Worm (Caenorhabditis elegans) whole organism, young adult: ENCODE measurements around the gene F18E9.3.

Source experiments
- B0261.1 ChIP-seq: sonication (generic microtip); optimal IDR thresholded peaks from 2 replicates; lab custom pipeline; 2016; ENCODE audit warnings: mild to moderate bottlenecking, missing genetic modification characterization, moderate library complexity, missing compliant biosample characterization
- D2030.7 ChIP-seq: fragments of 200-800 bp; sonication (Bioruptor generic); IDR thresholded peaks from 2 replicates; pipeline ENCODE4 v1.3.6; 2022; ENCODE audit warnings: missing genetic modification reagents, missing genetic modification characterization, missing compliant biosample characterization
- F23B12.7 ChIP-seq: sonication (generic microtip); optimal IDR thresholded peaks from 2 replicates; lab custom pipeline; 2017; ENCODE audit warnings: missing genetic modification characterization, mild to moderate bottlenecking, missing compliant biosample characterization, antibody characterized with exemption, moderate library complexity; ENCODE audit not compliant: insufficient read depth
- F39B2.1 ChIP-seq: fragments of 200-800 bp; sonication (Bioruptor generic); IDR thresholded peaks from 2 replicates; pipeline ENCODE4 v1.3.6; 2022; ENCODE audit warnings: missing genetic modification reagents, missing genetic modification characterization, missing compliant biosample characterization
- F49E8.2 ChIP-seq: sonication (generic microtip); optimal IDR thresholded peaks from 3 replicates; lab custom pipeline; 2017; ENCODE audit warnings: missing genetic modification characterization, mild to moderate bottlenecking, missing compliant biosample characterization, antibody characterized with exemption, moderate library complexity; ENCODE audit not compliant: insufficient read depth
- F55B11.4 ChIP-seq: sonication (generic microtip); optimal IDR thresholded peaks from 2 replicates; lab custom pipeline; 2016; ENCODE audit warnings: missing compliant biosample characterization, missing genetic modification characterization, borderline replicate concordance; ENCODE audit not compliant: insufficient read depth
- F57A8.1 ChIP-seq: fragments of 200-800 bp; sonication (Bioruptor generic); optimal IDR thresholded peaks from 2 replicates; lab custom pipeline; 2018; ENCODE audit warnings: mild to moderate bottlenecking, missing genetic modification characterization, moderate library complexity, missing compliant biosample characterization
- K12H6.12 ChIP-seq: fragments of 200-800 bp; sonication (Bioruptor generic); optimal IDR thresholded peaks from 2 replicates; lab custom pipeline; 2018; ENCODE audit warnings: mild to moderate bottlenecking, missing genetic modification characterization, missing compliant biosample characterization
- Y79H2A.3 ChIP-seq: fragments of 200-800 bp; sonication (Bioruptor generic); conservative IDR thresholded peaks from 2 replicates; pipeline ENCODE4 v1.3.6; 2022; ENCODE audit warnings: missing genetic modification reagents, missing genetic modification characterization, missing compliant biosample characterization
- ZK185.1 ChIP-seq: sonication (generic microtip); optimal IDR thresholded peaks from 2 replicates; lab custom pipeline; 2016; ENCODE audit warnings: mild to moderate bottlenecking, missing genetic modification characterization, missing compliant biosample characterization; ENCODE audit not compliant: poor library complexity, severe bottlenecking
- aptf-2 ChIP-seq: fragments of 200-800 bp; sonication (Bioruptor generic); conservative IDR thresholded peaks from 2 replicates; pipeline ENCODE4 v1.3.6; 2022; ENCODE audit warnings: missing genetic modification reagents, missing genetic modification characterization, missing compliant biosample characterization
- attf-3 ChIP-seq: fragments of 200-800 bp; sonication (Bioruptor generic); conservative IDR thresholded peaks from 2 replicates; pipeline ENCODE4 v1.3.6; 2022; ENCODE audit warnings: missing genetic modification reagents, missing genetic modification characterization, missing compliant biosample characterization
- attf-5 ChIP-seq: fragments of 200-800 bp; sonication (Bioruptor generic); optimal IDR thresholded peaks from 2 replicates; lab custom pipeline; 2018; ENCODE audit warnings: mild to moderate bottlenecking, missing genetic modification characterization, missing compliant biosample characterization
- bed-2 ChIP-seq: fragments of 200-800 bp; sonication (Bioruptor generic); IDR thresholded peaks from 2 replicates; pipeline ENCODE4 v1.3.6; 2022; ENCODE audit warnings: missing genetic modification reagents, missing genetic modification characterization, missing compliant biosample characterization
- cebp-1 ChIP-seq, 2 experiments: fragments of 200-800 bp in 1 of 2; sonication (Bioruptor generic) in 1 of 2; sonication (generic microtip) in 1 of 2; IDR thresholded peaks in 1 of 2; optimal IDR thresholded peaks in 1 of 2; 2 replicates each; pipeline versions ENCODE4 v1.3.6 to Lab custom; 2017 to 2022; ENCODE audit warnings: missing compliant biosample characterization in 2 of 2, missing genetic modification characterization in 2 of 2, mild to moderate bottlenecking in 1 of 2, missing genetic modification reagents in 1 of 2, moderate library complexity in 1 of 2
- ceh-100 ChIP-seq: fragments of 200-800 bp; sonication (Bioruptor generic); IDR thresholded peaks from 2 replicates; pipeline ENCODE4 v1.3.6; 2022; ENCODE audit warnings: missing genetic modification reagents, missing genetic modification characterization, missing compliant biosample characterization
- ceh-40 ChIP-seq: fragments of 200-800 bp; sonication (Bioruptor generic); IDR thresholded peaks from 2 replicates; pipeline ENCODE4 v1.3.6; 2022; ENCODE audit warnings: missing genetic modification characterization, missing compliant biosample characterization
- ceh-58 ChIP-seq: fragments of 200-800 bp; sonication (Bioruptor generic); IDR thresholded peaks from 2 replicates; pipeline ENCODE4 v1.3.6; 2022; ENCODE audit warnings: missing genetic modification characterization, missing compliant biosample characterization
- ceh-79 ChIP-seq: sonication (generic microtip); optimal IDR thresholded peaks from 2 replicates; lab custom pipeline; 2017; ENCODE audit warnings: mild to moderate bottlenecking, missing genetic modification characterization, missing compliant biosample characterization
- ceh-91 ChIP-seq: fragments of 200-800 bp; sonication (Bioruptor generic); IDR thresholded peaks from 2 replicates; pipeline ENCODE4 v1.3.6; 2022; ENCODE audit warnings: missing genetic modification reagents, missing genetic modification characterization, missing compliant biosample characterization
- die-1 ChIP-seq: sonication (generic microtip); optimal IDR thresholded peaks from 2 replicates; lab custom pipeline; 2016; ENCODE audit warnings: missing genotype, mild to moderate bottlenecking, missing genetic modification characterization, missing compliant biosample characterization
- dpff-1 ChIP-seq: sonication (generic microtip); optimal IDR thresholded peaks from 2 replicates; lab custom pipeline; 2017; ENCODE audit warnings: mild to moderate bottlenecking, missing genetic modification characterization, missing compliant biosample characterization
- egl-44 ChIP-seq: fragments of 200-800 bp; sonication (Bioruptor generic); IDR thresholded peaks from 2 replicates; pipeline ENCODE4 v1.3.6; 2022; ENCODE audit warnings: missing genetic modification reagents, missing genetic modification characterization, missing compliant biosample characterization
- hlh-12 ChIP-seq: sonication (generic microtip); optimal IDR thresholded peaks from 2 replicates; lab custom pipeline; 2016; ENCODE audit warnings: missing genetic modification characterization, missing compliant biosample characterization
- hmg-1.2 ChIP-seq: fragments of 200-800 bp; sonication (Bioruptor generic); IDR thresholded peaks from 2 replicates; pipeline ENCODE4 v1.3.6; 2022; ENCODE audit warnings: missing genetic modification reagents, missing genetic modification characterization, missing compliant biosample characterization
- hrde-1 ChIP-seq: sonication (generic microtip); optimal IDR thresholded peaks from 2 replicates; lab custom pipeline; 2016; ENCODE audit warnings: missing genetic modification characterization, mild to moderate bottlenecking, missing compliant biosample characterization, moderate library complexity, missing genotype, missing genetic modification reagents, borderline replicate concordance
- hsf-1 ChIP-seq: fragments of 200-800 bp; sonication (Bioruptor generic); IDR thresholded peaks from 2 replicates; pipeline ENCODE4 v1.3.6; 2022; ENCODE audit warnings: missing genetic modification reagents, missing genetic modification characterization, missing compliant biosample characterization
- lsl-1 ChIP-seq: fragments of 200-800 bp; sonication (Bioruptor generic); optimal IDR thresholded peaks from 2 replicates; lab custom pipeline; 2018; ENCODE audit warnings: mild to moderate bottlenecking, missing genetic modification characterization, moderate library complexity, missing compliant biosample characterization
- madf-10 ChIP-seq: sonication (generic microtip); optimal IDR thresholded peaks from 2 replicates; lab custom pipeline; 2016; ENCODE audit warnings: mild to moderate bottlenecking, missing genetic modification characterization, missing compliant biosample characterization
- madf-8 ChIP-seq: fragments of 200-800 bp; sonication (Bioruptor generic); conservative IDR thresholded peaks from 2 replicates; pipeline ENCODE4 v1.3.6; 2022; ENCODE audit warnings: missing genetic modification reagents, missing genetic modification characterization, missing compliant biosample characterization
- mel-28 ChIP-seq: sonication (generic microtip); optimal IDR thresholded peaks from 2 replicates; lab custom pipeline; 2016; ENCODE audit warnings: borderline replicate concordance, mild to moderate bottlenecking, missing genetic modification characterization, missing compliant biosample characterization
- nfyb-1 ChIP-seq: fragments of 200-800 bp; sonication (Bioruptor generic); IDR thresholded peaks from 2 replicates; pipeline ENCODE4 v1.3.6; 2022; ENCODE audit warnings: missing genetic modification reagents, missing genetic modification characterization, missing compliant biosample characterization
- nhr-27 ChIP-seq: fragments of 200-800 bp; sonication (Bioruptor generic); optimal IDR thresholded peaks from 2 replicates; lab custom pipeline; 2018; ENCODE audit warnings: mild to moderate bottlenecking, missing genetic modification characterization, moderate library complexity, missing compliant biosample characterization
- pha-4 ChIP-seq: fragments of 150-350 bp; sonication (generic microtip); optimal IDR thresholded peaks from 2 replicates; lab custom pipeline; 2014; ENCODE audit warnings: missing biosample characterization, missing genetic modification reagents, missing genetic modification characterization
- repo-1 ChIP-seq: sonication (generic microtip); optimal IDR thresholded peaks from 2 replicates; lab custom pipeline; 2017; ENCODE audit warnings: mild to moderate bottlenecking, missing genetic modification characterization, missing compliant biosample characterization
- rpc-1 ChIP-seq, 2 experiments: fragments of 150-350 bp in 1 of 2; sonication (generic microtip) in 1 of 2; optimal IDR thresholded peaks; 2 replicates each; lab custom pipeline; 2014 to 2018; ENCODE audit warnings: missing biosample characterization in 1 of 2, missing genetic modification characterization in 1 of 2, missing genetic modification reagents in 1 of 2, missing genotype in 1 of 2
- snpc-4 ChIP-seq, 5 experiments: fragments of 150-350 bp in 1 of 5; sonication (generic microtip) in 4 of 5; optimal IDR thresholded peaks; 2 replicates each; lab custom pipeline; 2014 to 2018; ENCODE audit warnings: missing genetic modification characterization in 5 of 5, missing biosample characterization in 3 of 5, antibody characterized with exemption in 2 of 5, mild to moderate bottlenecking in 2 of 5, missing compliant biosample characterization in 2 of 5, missing genotype in 2 of 5, moderate library complexity in 2 of 5, missing genetic modification reagents in 1 of 5
- somi-1 ChIP-seq: fragments of 200-800 bp; sonication (Bioruptor generic); optimal IDR thresholded peaks from 2 replicates; lab custom pipeline; 2018; ENCODE audit warnings: mild to moderate bottlenecking, missing genetic modification characterization, missing compliant biosample characterization
- unc-130 ChIP-seq: sonication (generic microtip); optimal IDR thresholded peaks from 2 replicates; lab custom pipeline; 2016; ENCODE audit warnings: missing genetic modification reagents, missing genetic modification characterization, missing compliant biosample characterization
- unc-62 ChIP-seq: fragments of 150-350 bp; optimal IDR thresholded peaks from 2 replicates; lab custom pipeline; 2014; ENCODE audit warnings: missing biosample characterization, missing genetic modification reagents, missing genetic modification characterization
- xnd-1 ChIP-seq: sonication (generic microtip); optimal IDR thresholded peaks from 2 replicates; lab custom pipeline; 2016; ENCODE audit warnings: missing genotype, missing genetic modification reagents, missing genetic modification characterization, missing compliant biosample characterization
- zim-3 ChIP-seq: sonication (generic microtip); optimal IDR thresholded peaks from 2 replicates; lab custom pipeline; 2017; ENCODE audit warnings: mild to moderate bottlenecking, missing genetic modification characterization, moderate library complexity, missing compliant biosample characterization
- ztf-25 ChIP-seq: fragments of 200-800 bp; sonication (Bioruptor generic); IDR thresholded peaks from 2 replicates; pipeline ENCODE4 v1.3.6; 2022; ENCODE audit warnings: missing genetic modification reagents, missing genetic modification characterization, missing compliant biosample characterization
- ztf-3 ChIP-seq: fragments of 200-800 bp; sonication (Bioruptor generic); optimal IDR thresholded peaks from 2 replicates; lab custom pipeline; 2018; ENCODE audit warnings: mild to moderate bottlenecking, missing genetic modification characterization, missing compliant biosample characterization
- ztf-6 ChIP-seq: fragments of 200-800 bp; sonication (Bioruptor generic); IDR thresholded peaks from 2 replicates; pipeline ENCODE4 v1.3.6; 2022; ENCODE audit warnings: missing genetic modification reagents, missing genetic modification characterization, missing compliant biosample characterization

F18E9.3 gene

ce11 chrX:8638679-8639184, 52.8 kb downstream of the F18E9.3 start (continued):
- TF ChIP-seq attf-3 (GFP tag; lab: Robert Waterston, UW) (no peak), Y79H2A.3 (GFP tag; lab: Robert Waterston, UW) (no peak), die-1 (tag; lab: Kevin White, UChicago) (peak; percentile 91), ceh-91 (0 out of 2 replicates have a peak, but pooled peaks have one; percentile 16), ZK185.1 (peak; percentile 64), ceh-40 (GFP tag; lab: Robert Waterston, UW) (peak; percentile 59; the same call in 1 of the 2 replicates), pha-4 (tag; lab: Kevin White, UChicago) (no peak), dpff-1 (tag; lab: Kevin White, UChicago) (no peak), lsl-1 (GFP tag; lab: Kevin White, UChicago) (no peak), cebp-1 (GFP tag; IDR thresholded peaks at IDR 0.05; lab: Robert Waterston, UW) (no peak; the same call in 1 of the 2 replicates), cebp-1 (tag; optimal IDR thresholded peaks at IDR 0.05; lab: Kevin White, UChicago) (no peak), madf-8 (GFP tag; lab: Robert Waterston, UW) (no peak), D2030.7 (GFP tag; lab: Robert Waterston, UW) (peak; percentile 68), nhr-27 (tag; lab: Kevin White, UChicago) (peak; percentile 1), B0261.1 (peak; percentile 91), rpc-1 (optimal IDR thresholded peaks at IDR 0.05; lab: Kevin White, UChicago) (peak; percentile 88), rpc-1 (tag; optimal IDR thresholded peaks at IDR 0.05; lab: Kevin White, UChicago) (peak; percentile 97), hsf-1 (GFP tag; lab: Robert Waterston, UW) (peak; percentile 44; the same call in 1 of the 2 replicates), snpc-4 (GFP tag; optimal IDR thresholded peaks at IDR 0.05; lab: Kevin White, UChicago) (peak; percentile 61), snpc-4 (tag; optimal IDR thresholded peaks at IDR 0.05; lab: Kevin White, UChicago) (peak in 2 of 4 experiments; percentile 53 to 63), ceh-100 (GFP tag; lab: Robert Waterston, UW) (no peak), ztf-25 (GFP tag; lab: Robert Waterston, UW) (peak; percentile 69; the same call in 1 of the 2 replicates), F49E8.2 (tag; lab: Kevin White, UChicago) (no peak), ztf-3 (GFP tag; lab: Kevin White, UChicago) (no peak), unc-62 (GFP tag; lab: Kevin White, UChicago) (no peak), egl-44 (GFP tag; lab: Robert Waterston, UW) (no peak), hmg-1.2 (GFP tag; lab: Robert Waterston, UW) (peak; percentile 71), zim-3 (tag; lab: Kevin White, UChicago) (peak; percentile 81), somi-1 (GFP tag; lab: Kevin White, UChicago) (peak; percentile 3), F39B2.1 (GFP tag; lab: Robert Waterston, UW) (no peak; the same call in 1 of the 2 replicates), hlh-12 (tag; lab: Kevin White, UChicago) (peak; percentile 54), madf-10 (tag; lab: Kevin White, UChicago) (peak; percentile 18), xnd-1 (tag; lab: Kevin White, UChicago) (no peak), F57A8.1 (GFP tag; lab: Kevin White, UChicago) (peak; percentile 61), mel-28 (tag; lab: Kevin White, UChicago) (no peak), K12H6.12 (tag; lab: Kevin White, UChicago) (no peak), unc-130 (GFP tag; lab: Kevin White, UChicago) (peak; percentile 36), ceh-79 (peak; percentile 11), hrde-1 (tag; lab: Kevin White, UChicago) (peak; percentile 26), F55B11.4 (no peak), ceh-58 (GFP tag; lab: Robert Waterston, UW) (no peak), nfyb-1 (GFP tag; lab: Robert Waterston, UW) (peak; percentile 70; the same call in 1 of the 2 replicates), F23B12.7 (tag; lab: Kevin White, UChicago) (no peak), aptf-2 (GFP tag; lab: Robert Waterston, UW) (no peak), ztf-6 (GFP tag; lab: Robert Waterston, UW) (0 out of 2 replicates have a peak, but pooled peaks have one; percentile 24), bed-2 (GFP tag; lab: Robert Waterston, UW) (no peak), repo-1 (tag; lab: Kevin White, UChicago) (peak; percentile 55), attf-5 (GFP tag; lab: Kevin White, UChicago) (peak; percentile 26)
